Fruit fly (Drosophila melanogaster): ENCODE results near the gene Oseg4.

The Oseg4 gene

DNA sequence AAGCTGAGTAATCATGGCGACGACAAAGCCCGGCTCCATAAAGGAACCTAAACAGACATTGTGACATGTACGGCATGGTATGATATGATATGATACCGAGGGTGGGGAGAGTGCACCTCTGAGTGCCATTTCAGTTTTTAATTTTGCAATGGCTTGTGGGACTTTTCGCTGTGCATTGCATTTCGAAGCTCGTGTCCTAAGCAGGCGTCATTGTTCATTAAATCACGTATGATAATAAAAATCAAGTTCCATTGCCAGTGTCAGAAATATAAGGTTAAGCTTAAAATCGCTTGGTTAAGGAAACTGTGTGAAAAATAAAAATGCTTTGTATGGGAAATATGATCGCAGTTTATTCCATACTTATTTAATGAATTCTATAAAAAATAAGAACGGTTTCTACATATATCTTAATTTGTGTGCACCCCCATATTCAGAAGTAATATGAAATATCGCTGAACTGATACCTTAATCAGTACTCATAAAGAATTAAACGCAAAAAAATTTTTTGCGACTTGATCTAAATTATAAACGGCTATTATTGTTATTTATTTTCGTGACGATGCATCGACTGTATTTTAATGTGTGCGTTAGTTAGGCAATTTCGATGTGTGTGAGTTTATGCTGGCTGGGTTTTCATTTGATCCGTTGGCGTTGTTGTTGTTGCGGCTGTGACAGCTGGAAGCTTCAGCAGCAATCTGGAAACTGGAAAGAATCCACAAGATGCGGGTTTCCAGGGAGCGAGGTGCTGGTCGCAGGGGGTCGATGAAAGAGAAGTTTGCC, 6.0 kb downstream of the Oseg4 start:
- TF ChIP-seq CG2199 (GFP tag; IDR thresholded peaks at IDR 0.05) (0 out of 3 replicates have a peak, but pooled peaks have one; percentile 20), amos (GFP tag; IDR thresholded peaks at IDR 0.05; ENCODE audit: partially characterized antibody) (no peak), Opbp (GFP tag; IDR thresholded peaks at IDR 0.05; ENCODE audit: partially characterized antibody) (peak; percentile 16; the same call in 1 of the 3 replicates), gcm (GFP tag; optimal IDR thresholded peaks at IDR 0.05) (peak; percentile 96), CG4360 (GFP tag; IDR thresholded peaks at IDR 0.05) (peak; percentile 69)

DNA sequence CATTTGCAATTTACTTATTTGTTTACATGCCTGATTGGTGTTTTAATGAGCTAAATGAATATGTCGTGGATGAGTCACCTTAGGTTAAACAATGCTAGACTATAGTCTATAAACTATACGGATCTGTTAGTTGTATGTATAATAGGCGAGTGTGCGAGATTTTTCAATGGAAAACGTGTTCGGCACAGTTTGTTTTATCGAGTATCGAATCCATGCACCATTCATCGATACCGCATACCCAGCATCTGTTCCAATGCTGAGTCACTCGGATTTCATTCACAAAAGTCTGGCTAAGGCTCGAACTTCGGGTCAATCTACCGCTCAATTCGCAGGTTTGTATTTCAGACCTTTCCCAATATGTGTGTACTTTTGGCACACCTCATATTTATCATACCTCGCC, 8.1 kb downstream of the Oseg4 start:
- TF ChIP-seq luna (GFP tag; optimal IDR thresholded peaks at IDR 0.05) (no peak), CG15479 (GFP tag; optimal IDR thresholded peaks at IDR 0.05) (peak; percentile 56), CG2199 (GFP tag; IDR thresholded peaks at IDR 0.05) (0 out of 3 replicates have a peak, but pooled peaks have one; percentile 56), salm (tag; optimal IDR thresholded peaks at IDR 0.05) (no peak)

DNA sequence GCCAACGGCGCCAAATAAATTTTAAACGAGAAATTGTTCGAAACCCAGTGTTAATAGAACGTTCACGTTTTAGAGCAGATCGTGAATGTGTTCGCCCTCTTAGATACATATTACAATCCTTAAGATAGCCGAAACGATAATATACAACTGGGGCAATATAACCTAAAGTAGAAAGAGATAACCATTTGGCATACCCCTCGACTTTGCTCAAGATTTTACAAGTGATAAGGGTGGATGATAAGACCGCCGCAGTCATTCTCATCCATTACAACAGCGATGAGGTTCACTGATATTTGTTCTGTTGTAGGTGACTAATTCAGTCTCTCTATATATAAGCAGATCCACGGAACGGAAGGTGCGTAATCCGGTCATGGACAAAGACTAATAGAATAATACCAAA, 8.8 kb downstream of the Oseg4 start:
- TF ChIP-seq MBD-R2 (GFP tag; IDR thresholded peaks at IDR 0.05): no peak
- no peak for TF ChIP-seq btn (GFP tag; optimal IDR thresholded peaks at IDR 0.05)
- peak; percentile 57 for TF ChIP-seq CG15479 (GFP tag; optimal IDR thresholded peaks at IDR 0.05)
- TF ChIP-seq Gsc (GFP tag; IDR thresholded peaks at IDR 0.05): no peak
- peak; percentile 16 for TF ChIP-seq cwo (GFP tag; optimal IDR thresholded peaks at IDR 0.05)
- TF ChIP-seq Abd-B (GFP tag; optimal IDR thresholded peaks at IDR 0.05): no peak
- TF ChIP-seq grn (GFP tag; optimal IDR thresholded peaks at IDR 0.05): peak; percentile 20
- TF ChIP-seq ap (GFP tag; IDR thresholded peaks at IDR 0.05): no peak
- TF ChIP-seq CG1529 (GFP tag; optimal IDR thresholded peaks at IDR 0.05): no peak
- TF ChIP-seq Pdp1 (GFP tag; optimal IDR thresholded peaks at IDR 0.05): peak in 1 of 2 experiments; percentile 2
- no peak for TF ChIP-seq sr (GFP tag; IDR thresholded peaks at IDR 0.05)
- TF ChIP-seq CG10274 (GFP tag; optimal IDR thresholded peaks at IDR 0.05): no peak
- TF ChIP-seq Meics (GFP tag; optimal IDR thresholded peaks at IDR 0.05): no peak
- no peak for TF ChIP-seq Doc3 (GFP tag; IDR thresholded peaks at IDR 0.05; ENCODE audit: partially characterized antibody)
- TF ChIP-seq CG7963 (GFP tag; IDR thresholded peaks at IDR 0.05; ENCODE audit: partially characterized antibody): no peak
- no peak for TF ChIP-seq Ravus (GFP tag; IDR thresholded peaks at IDR 0.05)

DNA sequence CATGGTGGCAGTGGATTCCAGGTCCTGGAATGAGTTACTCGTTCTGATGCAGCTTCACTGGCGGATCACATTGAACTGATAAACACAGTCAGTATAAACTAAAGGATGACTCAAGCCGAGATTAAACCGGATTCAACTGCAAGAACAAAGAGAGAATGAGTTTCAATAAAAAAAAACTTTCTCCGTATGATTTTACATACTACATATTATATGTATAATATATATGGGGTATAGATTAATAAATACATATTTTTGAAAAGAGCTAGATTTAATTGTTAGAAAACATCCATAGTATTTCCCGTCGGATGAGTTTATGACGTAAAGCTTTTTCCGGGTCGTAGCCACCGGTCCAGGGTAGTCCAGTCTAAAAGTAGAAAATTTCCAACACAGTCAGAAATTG, 11.5 kb downstream of the Oseg4 start, which contains the start of gene CG12035:
Gene CG12035 (plus strand): TSS at position 301 of the 400 bp plus-strand sequence.
- TF ChIP-seq Hr51 (GFP tag; optimal IDR thresholded peaks at IDR 0.05) (no peak), tap (tag; optimal IDR thresholded peaks at IDR 0.05) (no peak), CG32772 (GFP tag; IDR thresholded peaks at IDR 0.05) (no peak), ab (GFP tag; optimal IDR thresholded peaks at IDR 0.05) (no peak)

DNA sequence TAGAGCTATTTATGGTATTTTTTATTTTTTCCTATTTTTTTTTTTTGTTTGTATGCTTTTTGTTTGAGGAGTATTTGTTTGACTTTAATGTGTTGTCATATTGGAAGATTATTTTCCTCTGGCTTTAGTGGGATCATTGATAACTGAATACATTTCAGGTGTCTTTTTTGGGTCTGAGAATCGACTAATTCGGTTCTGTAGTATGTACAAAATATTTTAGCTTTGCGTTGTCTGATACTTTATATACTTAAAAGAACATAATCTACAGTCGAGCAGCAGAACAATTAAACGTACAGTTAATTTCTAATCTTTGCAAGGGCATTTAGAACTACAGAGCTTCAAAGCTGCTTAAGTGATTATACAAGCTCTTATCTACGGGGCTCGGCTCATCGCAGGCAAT, 12.5 kb downstream of the Oseg4 start, which contains the start of gene CG18171:
Gene CG18171 (minus strand): TSS at position 101 of the 400 bp plus-strand sequence.
- no peak for TF ChIP-seq E2f2 (GFP tag; IDR thresholded peaks at IDR 0.05)
- TF ChIP-seq CG12071 (GFP tag; optimal IDR thresholded peaks at IDR 0.05): no peak
- no peak for TF ChIP-seq danr (GFP tag; IDR thresholded peaks at IDR 0.05)
- no peak for TF ChIP-seq BtbVII (GFP tag; optimal IDR thresholded peaks at IDR 0.05)
- no peak for TF ChIP-seq Poxn (GFP tag; IDR thresholded peaks at IDR 0.05)
- TF ChIP-seq yki (optimal IDR thresholded peaks at IDR 0.05): no peak
